Fruit fly (Drosophila melanogaster) whole organism, embryonic: ENCODE data around the gene CG46309.

ENCODE experiments used
- CG11504 ChIP-seq: fragments of 200-800 bp; sonication (Bioruptor generic); optimal IDR thresholded peaks from 3 replicates; lab custom pipeline; 2019; ENCODE audit warnings: missing biosample characterization, mild to moderate bottlenecking, missing genetic modification characterization, moderate library complexity
- CG11696 ChIP-seq: fragments of 200-800 bp; sonication (Bioruptor generic); IDR thresholded peaks from 2 replicates; pipeline ENCODE4 v1.3.6; 2022; ENCODE audit warnings: missing biosample characterization, missing genetic modification characterization
- CG12769 ChIP-seq: fragments of 200-800 bp; sonication (Bioruptor generic); optimal IDR thresholded peaks from 2 replicates; lab custom pipeline; 2019; ENCODE audit warnings: missing biosample characterization, mild to moderate bottlenecking, missing genetic modification characterization, moderate library complexity
- CG13424 ChIP-seq: fragments of 200-800 bp; sonication (Bioruptor generic); optimal IDR thresholded peaks from 2 replicates; lab custom pipeline; 2019; ENCODE audit warnings: missing biosample characterization, mild to moderate bottlenecking, missing genetic modification characterization, moderate library complexity
- CG14014 ChIP-seq: fragments of 200-800 bp; sonication (Bioruptor generic); IDR thresholded peaks from 2 replicates; pipeline ENCODE4 v1.3.6; 2022; ENCODE audit warnings: missing biosample characterization, missing genetic modification characterization
- CG16815 ChIP-seq: fragments of 200-800 bp; sonication (Bioruptor generic); optimal IDR thresholded peaks from 3 replicates; lab custom pipeline; 2017; ENCODE audit warnings: missing biosample characterization, mild to moderate bottlenecking, missing genetic modification characterization
- CG16863 ChIP-seq: fragments of 200-800 bp; sonication (Bioruptor generic); optimal IDR thresholded peaks from 3 replicates; lab custom pipeline; 2016; ENCODE audit warnings: missing biosample characterization, missing genetic modification characterization
- CG1832 ChIP-seq: fragments of 200-800 bp; sonication (Bioruptor generic); optimal IDR thresholded peaks from 2 replicates; lab custom pipeline; 2017; ENCODE audit warnings: missing biosample characterization, mild to moderate bottlenecking, missing genetic modification characterization, inconsistent platforms
- CG2129 ChIP-seq: fragments of 200-800 bp; sonication (Bioruptor generic); IDR thresholded peaks from 2 replicates; pipeline ENCODE4 v1.3.6; 2022; ENCODE audit warnings: missing biosample characterization, missing genetic modification characterization; ENCODE audit not compliant: partially characterized antibody
- CG2199 ChIP-seq: fragments of 200-800 bp; sonication (Bioruptor generic); IDR thresholded peaks from 3 replicates; pipeline ENCODE4 v1.3.6; 2022; ENCODE audit warnings: missing biosample characterization, missing genetic modification characterization
- CG2678 ChIP-seq: fragments of 200-800 bp; sonication (Bioruptor generic); optimal IDR thresholded peaks from 3 replicates; lab custom pipeline; 2019; ENCODE audit warnings: missing biosample characterization, mild to moderate bottlenecking, missing genetic modification characterization, moderate library complexity
- CG31365 ChIP-seq: fragments of 200-800 bp; sonication (Bioruptor generic); optimal IDR thresholded peaks from 2 replicates; lab custom pipeline; 2018; ENCODE audit warnings: missing biosample characterization, mild to moderate bottlenecking, missing genetic modification characterization
- CG32767 ChIP-seq: fragments of 200-800 bp; sonication (Bioruptor generic); IDR thresholded peaks from 2 replicates; pipeline ENCODE4 v1.3.6; 2022; ENCODE audit warnings: missing biosample characterization, missing genetic modification characterization
- CG32772 ChIP-seq: fragments of 200-800 bp; sonication (Bioruptor generic); IDR thresholded peaks from 2 replicates; pipeline ENCODE4 v1.3.6; 2022; ENCODE audit warnings: missing biosample characterization, missing genetic modification characterization
- CG4854 ChIP-seq: fragments of 200-800 bp; sonication (Bioruptor generic); optimal IDR thresholded peaks from 2 replicates; lab custom pipeline; 2016; ENCODE audit warnings: missing biosample characterization, missing genetic modification characterization, inconsistent platforms
- CG7357 ChIP-seq: fragments of 200-800 bp; sonication (Bioruptor generic); IDR thresholded peaks from 3 replicates; pipeline ENCODE4 v1.3.6; 2022; ENCODE audit warnings: missing biosample characterization, missing genetic modification characterization
- CrebB ChIP-seq: fragments of 200-800 bp; sonication (Bioruptor generic); optimal IDR thresholded peaks from 3 replicates; lab custom pipeline; 2018; ENCODE audit warnings: missing biosample characterization, mild to moderate bottlenecking, missing genetic modification characterization
- Deaf1 ChIP-seq: fragments of 200-800 bp; optimal IDR thresholded peaks from 3 replicates; lab custom pipeline; 2019; ENCODE audit warnings: missing biosample characterization, mild to moderate bottlenecking, missing genetic modification characterization, moderate library complexity
- Doc2 ChIP-seq: fragments of 200-800 bp; sonication (Bioruptor generic); IDR thresholded peaks from 2 replicates; pipeline ENCODE4 v1.3.6; 2022; ENCODE audit warnings: missing biosample characterization, missing genetic modification characterization
- E2f1 ChIP-seq: fragments of 200-800 bp; sonication (Bioruptor generic); IDR thresholded peaks from 2 replicates; pipeline ENCODE4 v1.3.6; 2022; ENCODE audit warnings: missing biosample characterization, missing genetic modification characterization
- Ets65A ChIP-seq: fragments of 200-800 bp; sonication (Bioruptor generic); peaks from one replicate; lab custom pipeline; 2016; ENCODE audit warnings: missing biosample characterization, missing genetic modification characterization
- Gug ChIP-seq: fragments of 200-800 bp; sonication (Bioruptor generic); IDR thresholded peaks from 4 replicates; pipeline ENCODE4 v1.3.6; 2022; ENCODE audit warnings: missing biosample characterization, missing genetic modification characterization
- Hand ChIP-seq: fragments of 200-800 bp; sonication (Bioruptor generic); optimal IDR thresholded peaks from 2 replicates; lab custom pipeline; 2017; ENCODE audit warnings: mild to moderate bottlenecking, missing biosample characterization, missing genetic modification reagents, missing genetic modification characterization
- NC2β ChIP-seq: fragments of 200-800 bp; sonication (Bioruptor generic); optimal IDR thresholded peaks from 2 replicates; lab custom pipeline; 2016; ENCODE audit warnings: missing biosample characterization, missing genetic modification characterization
- NfI ChIP-seq: fragments of 200-800 bp; sonication (Bioruptor generic); optimal IDR thresholded peaks from 3 replicates; lab custom pipeline; 2018; ENCODE audit warnings: missing biosample characterization, mild to moderate bottlenecking, missing genetic modification characterization, moderate library complexity
- Poxn ChIP-seq: fragments of 200-800 bp; sonication (Bioruptor generic); IDR thresholded peaks from 2 replicates; pipeline ENCODE4 v1.3.6; 2022; ENCODE audit warnings: missing biosample characterization, missing genetic modification characterization
- Ravus ChIP-seq: fragments of 200-800 bp; sonication (Bioruptor generic); IDR thresholded peaks from 2 replicates; pipeline ENCODE4 v1.3.6; 2022; ENCODE audit warnings: missing biosample characterization, missing genetic modification characterization
- Rfx ChIP-seq: fragments of 200-800 bp; sonication (Bioruptor generic); IDR thresholded peaks from 2 replicates; pipeline ENCODE4 v1.3.6; 2022; ENCODE audit warnings: missing biosample characterization, missing genetic modification characterization
- Tbp ChIP-seq: fragments of >200 bp; optimal IDR thresholded peaks from 2 replicates; lab custom pipeline; 2018; ENCODE audit warnings: missing biosample characterization, missing genetic modification characterization
- Usf ChIP-seq: fragments of 200-800 bp; sonication (Bioruptor generic); optimal IDR thresholded peaks from 2 replicates; lab custom pipeline; 2017; ENCODE audit warnings: missing genotype, missing biosample characterization, missing genetic modification characterization
- Vsx1 ChIP-seq: fragments of 200-800 bp; sonication (Bioruptor generic); optimal IDR thresholded peaks from 2 replicates; lab custom pipeline; 2017; ENCODE audit warnings: missing biosample characterization, mild to moderate bottlenecking, missing genetic modification characterization, missing genetic modification reagents
- al ChIP-seq: fragments of 200-800 bp; sonication (Bioruptor generic); IDR thresholded peaks from 2 replicates; pipeline ENCODE4 v1.3.6; 2022; ENCODE audit warnings: missing biosample characterization, missing genetic modification characterization
- ara ChIP-seq: fragments of 200-800 bp; sonication (Bioruptor generic); IDR thresholded peaks from 2 replicates; pipeline ENCODE4 v1.3.6; 2022; ENCODE audit warnings: missing biosample characterization, missing genetic modification characterization
- chif ChIP-seq, 2 experiments: fragments of 200-800 bp; sonication (Bioruptor generic); optimal IDR thresholded peaks; 3 replicates each; lab custom pipeline; 2016; ENCODE audit warnings: missing biosample characterization in 2 of 2, missing genetic modification characterization in 2 of 2
- chinmo ChIP-seq: fragments of 200-800 bp; sonication (Bioruptor generic); IDR thresholded peaks from 4 replicates; pipeline ENCODE4 v1.3.6; 2022; ENCODE audit warnings: missing biosample characterization, missing genetic modification characterization; ENCODE audit not compliant: partially characterized antibody
- ci ChIP-seq: fragments of 200-800 bp; sonication (Bioruptor generic); IDR thresholded peaks from 3 replicates; pipeline ENCODE4 v1.3.6; 2022; ENCODE audit warnings: missing biosample characterization, missing genetic modification characterization
- dimm ChIP-seq: fragments of 200-800 bp; sonication (Bioruptor generic); IDR thresholded peaks from 2 replicates; pipeline ENCODE4 v1.3.6; 2022; ENCODE audit warnings: missing biosample characterization, missing genetic modification characterization
- ewg ChIP-seq: fragments of 200-800 bp; sonication (Bioruptor generic); optimal IDR thresholded peaks from 3 replicates; lab custom pipeline; 2017; ENCODE audit warnings: mild to moderate bottlenecking, missing biosample characterization, missing genetic modification reagents, missing genetic modification characterization
- kah ChIP-seq: fragments of 200-800 bp; sonication (Bioruptor generic); optimal IDR thresholded peaks from 2 replicates; lab custom pipeline; 2018; ENCODE audit warnings: missing biosample characterization, mild to moderate bottlenecking, missing genetic modification characterization
- knrl ChIP-seq: fragments of 200-800 bp; sonication (Bioruptor generic); IDR thresholded peaks from 3 replicates; pipeline ENCODE4 v1.3.6; 2022; ENCODE audit warnings: missing biosample characterization, missing genetic modification characterization; ENCODE audit not compliant: partially characterized antibody
- pfk ChIP-seq: fragments of 200-800 bp; sonication (Bioruptor generic); optimal IDR thresholded peaks from 2 replicates; lab custom pipeline; 2018; ENCODE audit warnings: missing biosample characterization, mild to moderate bottlenecking, missing genetic modification characterization, moderate library complexity
- sd ChIP-seq: fragments of 200-800 bp; sonication (Bioruptor generic); optimal IDR thresholded peaks from 3 replicates; lab custom pipeline; 2018; ENCODE audit warnings: missing biosample characterization, mild to moderate bottlenecking, missing genetic modification characterization, moderate library complexity
- slou ChIP-seq: fragments of 200-800 bp; sonication (Bioruptor generic); optimal IDR thresholded peaks from 3 replicates; lab custom pipeline; 2016; ENCODE audit warnings: missing biosample characterization, missing genetic modification characterization
- so ChIP-seq: fragments of 200-800 bp; sonication (Bioruptor generic); IDR thresholded peaks from 3 replicates; pipeline ENCODE4 v1.3.6; 2022; ENCODE audit warnings: missing biosample characterization, missing genetic modification characterization
- stwl ChIP-seq: fragments of 200-800 bp; sonication (Bioruptor generic); optimal IDR thresholded peaks from 3 replicates; lab custom pipeline; 2018; ENCODE audit warnings: missing biosample characterization, mild to moderate bottlenecking, missing genetic modification characterization, moderate library complexity
- vfl ChIP-seq: fragments of 200-800 bp; sonication (Bioruptor generic); optimal IDR thresholded peaks from 2 replicates; lab custom pipeline; 2016; ENCODE audit warnings: missing biosample characterization, missing genetic modification characterization
- zfh2 ChIP-seq: fragments of 200-800 bp; sonication (Bioruptor generic); optimal IDR thresholded peaks from 2 replicates; lab custom pipeline; 2016; ENCODE audit warnings: missing biosample characterization, missing genetic modification characterization

Gene CG46309

DNA sequence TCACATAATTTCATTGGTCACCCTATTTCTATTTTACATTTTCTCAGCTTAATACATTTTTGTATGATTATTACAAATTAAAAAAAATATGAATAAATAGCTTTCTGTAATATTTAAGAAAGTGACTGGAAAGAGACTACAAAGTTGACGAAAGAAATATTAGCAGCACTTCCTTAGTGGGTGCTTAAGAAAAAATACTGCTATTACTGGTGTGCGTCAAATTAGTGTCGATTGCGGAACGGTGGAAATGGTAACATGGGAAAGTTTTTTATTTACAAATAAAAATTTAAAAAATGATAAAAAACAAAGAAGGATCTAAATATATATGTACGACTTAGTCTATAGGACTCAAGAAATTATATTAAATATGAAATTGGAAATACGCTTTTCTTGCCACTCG, 27.6 kb downstream of the CG46309 start (continued):
- TF ChIP-seq pfk (GFP tag; lab: Kevin White, UChicago): peak; percentile 45

dm6 chr2L:16216298-16216697, 35.3 kb downstream of the CG46309 start:
- no peak for TF ChIP-seq Tbp (GFP tag; lab: Kevin White, UChicago)
- peak; percentile 91 for TF ChIP-seq Ets65A (GFP tag; lab: Kevin White, UChicago)
- TF ChIP-seq, all 482 proteins: peak for 1

dm6 chr2L:16211159-16211558, 40.4 kb downstream of the CG46309 start, which contains the start of gene CG31819:
TSS of gene CG31819 (plus strand) at chr2L:16211459.
- TF ChIP-seq CG2199 (GFP tag; lab: Robert Waterston, UW) (no peak), Usf (GFP tag; lab: Kevin White, UChicago) (no peak), CG14014 (GFP tag; lab: Robert Waterston, UW) (no peak), Vsx1 (GFP tag; lab: Kevin White, UChicago) (no peak), CG31365 (tag; lab: Kevin White, UChicago) (no peak), CG7357 (GFP tag; lab: Robert Waterston, UW) (no peak), CG32767 (no peak), CrebB (tag; lab: Kevin White, UChicago) (no peak), Hand (no peak), CG13424 (tag; lab: Kevin White, UChicago) (no peak), chinmo (GFP tag; lab: Robert Waterston, UW) (no peak), CG11504 (tag; lab: Kevin White, UChicago) (no peak), slou (GFP tag; lab: Kevin White, UChicago) (no peak), CG2678 (tag; lab: Kevin White, UChicago) (no peak), NC2β (GFP tag; lab: Kevin White, UChicago) (no peak), so (GFP tag; lab: Robert Waterston, UW) (no peak), CG2129 (GFP tag; lab: Robert Waterston, UW) (no peak), vfl (no peak), Doc2 (GFP tag; lab: Robert Waterston, UW) (no peak), Gug (GFP tag; lab: Robert Waterston, UW) (no peak)

DNA sequence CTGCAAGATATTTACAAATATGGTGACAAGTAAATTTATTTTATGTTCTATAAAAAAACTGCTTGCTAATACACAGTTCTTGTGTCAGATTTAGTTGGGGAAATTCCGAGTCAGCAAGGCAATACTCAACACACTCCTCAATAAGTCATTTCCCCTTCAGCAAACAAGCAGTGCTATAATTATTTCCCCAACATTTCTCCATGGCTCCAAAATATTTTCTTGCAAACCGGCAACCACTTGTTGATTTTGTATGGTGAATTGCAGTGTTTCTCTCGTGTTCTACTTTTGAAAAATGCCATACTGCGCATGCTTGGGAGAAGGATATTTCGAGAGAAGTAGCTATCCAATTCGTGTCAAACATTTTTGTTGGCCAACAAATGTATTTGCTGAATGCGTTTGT, 53.4 kb downstream of the CG46309 start:
- TF ChIP-seq CG11504 (tag; lab: Kevin White, UChicago): no peak
- no peak for TF ChIP-seq CG1832 (GFP tag; lab: Kevin White, UChicago)
- no peak for TF ChIP-seq Rfx (GFP tag; lab: Robert Waterston, UW)
- no peak for TF ChIP-seq ara (GFP tag; lab: Robert Waterston, UW)
- no peak for TF ChIP-seq Ravus (GFP tag; lab: Robert Waterston, UW)
- TF ChIP-seq ci (GFP tag; lab: Robert Waterston, UW): no peak
- no peak for TF ChIP-seq CG11696 (GFP tag; lab: Robert Waterston, UW)
- no peak for TF ChIP-seq E2f1 (GFP tag; lab: Robert Waterston, UW)
- no peak for TF ChIP-seq CG16863
- peak; percentile 21; the same call in 1 of the 3 replicates for TF ChIP-seq knrl (GFP tag; lab: Robert Waterston, UW)
- no peak for TF ChIP-seq sd (tag; lab: Kevin White, UChicago)
- TF ChIP-seq dimm (GFP tag; lab: Robert Waterston, UW): no peak
- TF ChIP-seq kah: peak; percentile 93
- no peak for TF ChIP-seq CG12769
- no peak for TF ChIP-seq vfl
- no peak for TF ChIP-seq al
- peak; percentile 56 for TF ChIP-seq stwl
- TF ChIP-seq zfh2 (GFP tag; lab: Kevin White, UChicago): no peak
- peak; percentile 86 for TF ChIP-seq CG31365 (tag; lab: Kevin White, UChicago)
- peak; percentile 76 for TF ChIP-seq ewg (GFP tag; lab: Kevin White, UChicago)
- no peak for TF ChIP-seq chif (GFP tag; optimal IDR thresholded peaks at IDR 0.05; lab: Kevin White, UChicago)
- TF ChIP-seq CG16815: no peak
- peak; percentile 90 for TF ChIP-seq Deaf1
- TF ChIP-seq NfI (GFP tag; lab: Kevin White, UChicago): no peak
- no peak for TF ChIP-seq CG32772 (GFP tag; lab: Robert Waterston, UW)
- TF ChIP-seq CG4854 (GFP tag; lab: Kevin White, UChicago): no peak
- TF ChIP-seq Poxn (GFP tag; lab: Robert Waterston, UW): no peak
